Worm (Caenorhabditis elegans): ENCODE measurements around the gene T11G6.2.

ce11 chrIV:10820837-10821671 lies 37.2 kb downstream of the T11G6.2 start:
- TF ChIP-seq ref-1 (GFP tag; conservative IDR thresholded peaks at IDR 0.05) (no peak), ztf-29 (GFP tag; IDR thresholded peaks at IDR 0.05) (no peak), klf-2 (GFP tag; conservative IDR thresholded peaks at IDR 0.05) (no peak), flt-1 (GFP tag; IDR thresholded peaks at IDR 0.05) (no peak), ztf-23 (GFP tag; IDR thresholded peaks at IDR 0.05) (no peak), cog-1 (tag; optimal IDR thresholded peaks at IDR 0.05) (no peak), med-1 (GFP tag; optimal IDR thresholded peaks at IDR 0.05; ENCODE audit: insufficient read depth) (no peak)

Measured in whole organism, midembryonic.